Worm (Caenorhabditis elegans): ENCODE measurements around the gene pax-3.

pax-3 gene

ce11 chrII:10174338-10174737 is 28.0 kb downstream of the pax-3 start, which contains the start of gene F33H1.4 (continued):
- no peak for TF ChIP-seq spr-3 (GFP tag; optimal IDR thresholded peaks at IDR 0.05)
- TF ChIP-seq unc-130 (GFP tag; optimal IDR thresholded peaks at IDR 0.05) = peak; percentile 20
- peak; percentile 3 for TF ChIP-seq fkh-10 (GFP tag; optimal IDR thresholded peaks at IDR 0.05)
- no peak for TF ChIP-seq zip-11 (GFP tag; IDR thresholded peaks at IDR 0.05)
- no peak for TF ChIP-seq ZK546.5 (tag; optimal IDR thresholded peaks at IDR 0.05)
- peak; percentile 51 for TF ChIP-seq ceh-28 (tag; optimal IDR thresholded peaks at IDR 0.05)
- no peak for TF ChIP-seq ztf-11 (tag; optimal IDR thresholded peaks at IDR 0.05)
- no peak for TF ChIP-seq daf-8 (GFP tag; IDR thresholded peaks at IDR 0.05)
- TF ChIP-seq lsy-2 (tag; optimal IDR thresholded peaks at IDR 0.05) = peak; percentile 77 to 96
- no peak for TF ChIP-seq ctbp-1 (GFP tag; IDR thresholded peaks at IDR 0.05)
- TF ChIP-seq unc-39 (tag; optimal IDR thresholded peaks at IDR 0.05) = no peak
- no peak for TF ChIP-seq tra-1 (GFP tag; IDR thresholded peaks at IDR 0.05)
- no peak for TF ChIP-seq egl-27 (tag; optimal IDR thresholded peaks at IDR 0.05)
- TF ChIP-seq hlh-11 (tag; optimal IDR thresholded peaks at IDR 0.05) = peak; percentile 51
- no peak for TF ChIP-seq egl-43 (GFP tag; IDR thresholded peaks at IDR 0.05)
- peak; percentile 57 for TF ChIP-seq ama-1 (optimal IDR thresholded peaks at IDR 0.05)
- no peak for TF ChIP-seq Y75B8A.6 (GFP tag; IDR thresholded peaks at IDR 0.05)
- no peak for TF ChIP-seq nhr-6 (tag; optimal IDR thresholded peaks at IDR 0.05)
- peak; percentile 80 for TF ChIP-seq mes-2 (tag; optimal IDR thresholded peaks at IDR 0.05; ENCODE audit: poor library complexity, severe bottlenecking)
- no peak for TF ChIP-seq ceh-82 (tag; optimal IDR thresholded peaks at IDR 0.05)
- no peak for TF ChIP-seq R02D3.7 (tag; optimal IDR thresholded peaks at IDR 0.05)
- no peak for TF ChIP-seq lir-3 (tag; optimal IDR thresholded peaks at IDR 0.05)
- peak; percentile 69 for TF ChIP-seq F37D6.2 (tag; optimal IDR thresholded peaks at IDR 0.05)
- no peak for TF ChIP-seq nhr-25 (tag; optimal IDR thresholded peaks at IDR 0.05; ENCODE audit: borderline replicate concordance, insufficient read depth)
- no peak for TF ChIP-seq ztf-7 (tag; optimal IDR thresholded peaks at IDR 0.05)
- TF ChIP-seq nhr-77 (tag; optimal IDR thresholded peaks at IDR 0.05) = no peak
- no peak for TF ChIP-seq unc-62 (GFP tag; optimal IDR thresholded peaks at IDR 0.05 in 1 of 2)
- TF ChIP-seq unc-62 (tag; optimal IDR thresholded peaks at IDR 0.05) = no peak
- TF ChIP-seq pha-4 (GFP tag; IDR thresholded peaks at IDR 0.05) = no peak
- TF ChIP-seq pha-4 (tag; optimal IDR thresholded peaks at IDR 0.05) = no peak
- no peak for TF ChIP-seq daf-12 (tag; optimal IDR thresholded peaks at IDR 0.05)
- TF ChIP-seq aly-2 (tag; optimal IDR thresholded peaks at IDR 0.05) = no peak
- no peak for TF ChIP-seq madf-5 (GFP tag; IDR thresholded peaks at IDR 0.05)
- TF ChIP-seq Y105C5A.15 (GFP tag; IDR thresholded peaks at IDR 0.05) = no peak
- TF ChIP-seq mdt-29 (GFP tag; IDR thresholded peaks at IDR 0.05) = no peak
- TF ChIP-seq nhr-41 (GFP tag; IDR thresholded peaks at IDR 0.05) = no peak
- TF ChIP-seq skn-1 (tag; optimal IDR thresholded peaks at IDR 0.05) = no peak
- no peak for TF ChIP-seq lin-1 (GFP tag; IDR thresholded peaks at IDR 0.05)
- TF ChIP-seq lim-7 (GFP tag; IDR thresholded peaks at IDR 0.05) = no peak
- no peak for TF ChIP-seq sdz-12 (GFP tag; optimal IDR thresholded peaks at IDR 0.05)
- no peak for TF ChIP-seq hif-1 (tag; optimal IDR thresholded peaks at IDR 0.05)
- no peak for TF ChIP-seq T20F7.1 (GFP tag; optimal IDR thresholded peaks at IDR 0.05)
- no peak for TF ChIP-seq snpc-1.2 (GFP tag; IDR thresholded peaks at IDR 0.05)
- TF ChIP-seq D1046.2 (GFP tag; IDR thresholded peaks at IDR 0.05) = no peak
- no peak for TF ChIP-seq mep-1 (tag; optimal IDR thresholded peaks at IDR 0.05)
- no peak for TF ChIP-seq jun-1 (tag; optimal IDR thresholded peaks at IDR 0.05)
- TF ChIP-seq zfp-2 (tag; optimal IDR thresholded peaks at IDR 0.05) = no peak
- no peak for TF ChIP-seq spr-1 (tag; optimal IDR thresholded peaks at IDR 0.05)
- no peak for TF ChIP-seq F26F4.8 (GFP tag; conservative IDR thresholded peaks at IDR 0.05)
- TF ChIP-seq ceh-20 (GFP tag; IDR thresholded peaks at IDR 0.05) = 0 out of 2 replicates have a peak, but pooled peaks have one; percentile 24
- TF ChIP-seq F44E2.7 (GFP tag; IDR thresholded peaks at IDR 0.05) = no peak
- no peak for TF ChIP-seq aha-1 (tag)
- TF ChIP-seq nhr-42 (GFP tag; IDR thresholded peaks at IDR 0.05) = 0 out of 2 replicates have a peak, but pooled peaks have one; percentile 15

Measured in whole organism, L4 larva.